Worm (Caenorhabditis elegans): ENCODE measurements around the gene hse-5.

DNA sequence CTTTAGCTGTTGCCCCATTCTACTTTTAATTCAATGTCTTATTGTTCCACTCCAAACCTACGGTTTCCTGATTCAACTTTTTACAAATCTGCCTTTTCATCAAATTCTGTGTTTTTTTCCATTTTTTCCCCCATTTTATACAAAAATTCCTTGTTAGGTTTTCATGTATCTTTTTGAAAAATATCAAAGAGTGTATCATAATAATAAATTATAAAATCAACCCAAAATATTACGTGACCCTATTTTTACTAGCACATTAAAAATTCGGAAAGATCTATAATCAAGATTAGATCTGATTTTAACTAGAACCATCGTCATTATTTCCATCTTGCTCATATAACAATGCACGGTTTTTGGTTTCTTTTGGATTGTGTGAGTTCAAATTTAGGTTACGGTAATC, 25.0 kb upstream of the hse-5 start, which contains the start of gene H38K22.6:
- no peak for TF ChIP-seq Y105C5A.15 (GFP tag; IDR thresholded peaks at IDR 0.05)
- TF ChIP-seq lsy-2 (tag; optimal IDR thresholded peaks at IDR 0.05), result no peak
